Fruit fly (Drosophila melanogaster): Measurements from ENCODE around the gene Taf4.

The Taf4 gene

DNA sequence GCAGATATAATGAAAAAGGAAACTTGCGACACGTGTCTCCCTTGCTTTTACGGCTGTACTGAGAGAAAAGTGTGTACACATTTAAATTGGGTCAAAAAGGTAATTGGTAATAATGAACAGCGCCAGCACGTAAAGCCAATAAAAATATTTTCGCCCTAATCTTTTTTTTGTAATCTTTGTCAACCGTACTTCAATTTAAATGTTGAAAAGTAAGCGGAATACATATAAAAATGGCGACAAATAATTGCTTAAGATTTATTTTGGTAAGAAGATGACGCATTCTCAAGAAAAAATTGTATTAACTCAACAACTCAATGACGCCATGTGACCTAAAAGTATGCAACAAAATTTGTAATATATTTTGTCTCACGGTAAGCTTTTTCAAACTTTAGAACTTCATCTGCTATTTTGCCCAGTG is 34.8 kb downstream of the Taf4 start (continued):
- TF ChIP-seq CG14710 (tag; optimal IDR thresholded peaks at IDR 0.05) (no peak), crol (GFP tag; IDR thresholded peaks at IDR 0.05) (no peak), Abd-B (GFP tag; optimal IDR thresholded peaks at IDR 0.05) (peak; percentile 15), CG8478 (optimal IDR thresholded peaks at IDR 0.05) (no peak), ken (GFP tag; IDR thresholded peaks at IDR 0.05) (no peak), br (optimal IDR thresholded peaks at IDR 0.05) (no peak), CG8089 (GFP tag; optimal IDR thresholded peaks at IDR 0.05) (no peak), CG9797 (GFP tag; optimal IDR thresholded peaks at IDR 0.05) (no peak), gcm2 (GFP tag; optimal IDR thresholded peaks at IDR 0.05) (no peak), Max (GFP tag; optimal IDR thresholded peaks at IDR 0.05) (no peak), CG1792 (GFP tag; optimal IDR thresholded peaks at IDR 0.05) (no peak), fd3F (GFP tag; optimal IDR thresholded peaks at IDR 0.05) (no peak), Fer3 (tag; optimal IDR thresholded peaks at IDR 0.05) (no peak), TFAM (GFP tag; optimal IDR thresholded peaks at IDR 0.05) (no peak), run (tag; optimal IDR thresholded peaks at IDR 0.05) (no peak), tgo (GFP tag; IDR thresholded peaks at IDR 0.05) (no peak), Camta (GFP tag; optimal IDR thresholded peaks at IDR 0.05) (peak; percentile 23), gem (tag; optimal IDR thresholded peaks at IDR 0.05) (peak; percentile 54), jing (GFP tag; optimal IDR thresholded peaks at IDR 0.05) (no peak), D (optimal IDR thresholded peaks at IDR 0.05) (no peak), D (GFP tag; optimal IDR thresholded peaks at IDR 0.05) (no peak), sr (GFP tag; IDR thresholded peaks at IDR 0.05) (no peak), CG17385 (GFP tag; optimal IDR thresholded peaks at IDR 0.05) (peak; percentile 4), nau (GFP tag; optimal IDR thresholded peaks at IDR 0.05) (peak; percentile 20), Dref (GFP tag; IDR thresholded peaks at IDR 0.05) (no peak), CG10147 (GFP tag; optimal IDR thresholded peaks at IDR 0.05) (peak; percentile 58), CG31365 (tag; optimal IDR thresholded peaks at IDR 0.05) (no peak), CG6854 (GFP tag; optimal IDR thresholded peaks at IDR 0.05) (peak; percentile 26), jumu (GFP tag; optimal IDR thresholded peaks at IDR 0.05) (no peak), vfl (GFP tag; optimal IDR thresholded peaks at IDR 0.05) (no peak), HLH54F (GFP tag; optimal IDR thresholded peaks at IDR 0.05) (peak; percentile 16), MTF-1 (GFP tag; optimal IDR thresholded peaks at IDR 0.05; ENCODE audit: borderline replicate concordance) (no peak), sima (GFP tag; optimal IDR thresholded peaks at IDR 0.05) (no peak), unc-4 (GFP tag; IDR thresholded peaks at IDR 0.05; ENCODE audit: partially characterized antibody) (no peak), CG2712 (tag; optimal IDR thresholded peaks at IDR 0.05) (no peak), Hey (tag; optimal IDR thresholded peaks at IDR 0.05) (peak; percentile 86), CoRest (tag; optimal IDR thresholded peaks at IDR 0.05) (peak; percentile 53), Bgb (GFP tag; IDR thresholded peaks at IDR 0.05; ENCODE audit: partially characterized antibody) (no peak), CG10462 (GFP tag; optimal IDR thresholded peaks at IDR 0.05) (no peak), CG18764 (GFP tag; optimal IDR thresholded peaks at IDR 0.05) (no peak), CG15011 (GFP tag; optimal IDR thresholded peaks at IDR 0.05) (no peak), Ets97D (GFP tag; optimal IDR thresholded peaks at IDR 0.05) (no peak), Gug (GFP tag; IDR thresholded peaks at IDR 0.05) (no peak), exex (tag; optimal IDR thresholded peaks at IDR 0.05) (peak; percentile 9), Sin3A (optimal IDR thresholded peaks at IDR 0.05) (no peak), crp (GFP tag; optimal IDR thresholded peaks at IDR 0.05) (no peak), Hr39 (optimal IDR thresholded peaks at IDR 0.05) (no peak), eyg (GFP tag; optimal IDR thresholded peaks at IDR 0.05) (no peak), CG5245 (GFP tag; optimal IDR thresholded peaks at IDR 0.05) (no peak), ind (GFP tag; optimal IDR thresholded peaks at IDR 0.05) (peak; percentile 14), CG17568 (GFP tag; optimal IDR thresholded peaks at IDR 0.05) (no peak), CG8388 (GFP tag; optimal IDR thresholded peaks at IDR 0.05) (no peak), HLH4C (GFP tag; IDR thresholded peaks at IDR 0.05; ENCODE audit: partially characterized antibody) (no peak)

All from whole organism, embryonic.